Fruit fly (Drosophila melanogaster): Measurements from ENCODE around the gene CG15747.

Gene CG15747

dm6 chrX:13319376-13319883, 18.7 kb upstream of the CG15747 start (continued):
- TF ChIP-seq CG18599 (GFP tag; optimal IDR thresholded peaks at IDR 0.05) (peak; percentile 63), CG11560 (tag; IDR thresholded peaks at IDR 0.05) (no peak), CG2678 (tag; optimal IDR thresholded peaks at IDR 0.05) (peak; percentile 73), Dip2 (GFP tag; IDR thresholded peaks at IDR 0.05) (no peak), Ravus (GFP tag; IDR thresholded peaks at IDR 0.05) (no peak), CG5180 (GFP tag; optimal IDR thresholded peaks at IDR 0.05) (peak; percentile 22), nom (GFP tag; optimal IDR thresholded peaks at IDR 0.05) (peak; percentile 99), Gug (GFP tag; IDR thresholded peaks at IDR 0.05) (no peak), nerfin-2 (GFP tag; IDR thresholded peaks at IDR 0.05; ENCODE audit: partially characterized antibody) (no peak), cwo (GFP tag; optimal IDR thresholded peaks at IDR 0.05) (peak; percentile 40), schlank (tag; optimal IDR thresholded peaks at IDR 0.05) (no peak), chm (GFP tag; IDR thresholded peaks at IDR 0.05) (no peak), CG14860 (GFP tag; IDR thresholded peaks at IDR 0.05; ENCODE audit: partially characterized antibody) (no peak), Usf (GFP tag; optimal IDR thresholded peaks at IDR 0.05) (no peak), CG10959 (GFP tag; IDR thresholded peaks at IDR 0.05) (no peak), gsb-n (tag; optimal IDR thresholded peaks at IDR 0.05) (peak; percentile 22), CG11247 (GFP tag; IDR thresholded peaks at IDR 0.05) (no peak), Abd-B (GFP tag; optimal IDR thresholded peaks at IDR 0.05) (peak; percentile 6), tna (GFP tag; IDR thresholded peaks at IDR 0.05; ENCODE audit: partially characterized antibody) (no peak), Elba2 (GFP tag; optimal IDR thresholded peaks at IDR 0.05) (no peak), aop (GFP tag; IDR thresholded peaks at IDR 0.05) (no peak), CG10565 (GFP tag; optimal IDR thresholded peaks at IDR 0.05) (no peak), H15 (GFP tag; IDR thresholded peaks at IDR 0.05) (no peak), CG9609 (GFP tag; optimal IDR thresholded peaks at IDR 0.05) (no peak), Stat92E (GFP tag; optimal IDR thresholded peaks at IDR 0.05) (no peak), tio (GFP tag; optimal IDR thresholded peaks at IDR 0.05) (no peak), tap (tag; optimal IDR thresholded peaks at IDR 0.05) (peak; percentile 19), CG8765 (GFP tag; IDR thresholded peaks at IDR 0.05) (no peak), CG34376 (GFP tag; optimal IDR thresholded peaks at IDR 0.05) (peak; percentile 3), Spps (tag; optimal IDR thresholded peaks at IDR 0.05) (no peak), Ada2b (GFP tag; IDR thresholded peaks at IDR 0.05) (no peak), CG11093 (GFP tag; IDR thresholded peaks at IDR 0.05) (no peak), ato (GFP tag; IDR thresholded peaks at IDR 0.05; ENCODE audit: partially characterized antibody) (no peak), Med (GFP tag) (peak; percentile 70), ham (GFP tag; IDR thresholded peaks at IDR 0.05) (no peak), CG4820 (GFP tag; optimal IDR thresholded peaks at IDR 0.05) (no peak), her (GFP tag; optimal IDR thresholded peaks at IDR 0.05) (no peak), vfl (GFP tag; optimal IDR thresholded peaks at IDR 0.05) (no peak), CG3065 (GFP tag; optimal IDR thresholded peaks at IDR 0.05) (no peak), kni (GFP tag; optimal IDR thresholded peaks at IDR 0.05) (peak; percentile 32), vvl (GFP tag; IDR thresholded peaks at IDR 0.05) (no peak), Oli (tag; optimal IDR thresholded peaks at IDR 0.05) (peak; percentile 2), NC2α (GFP tag; optimal IDR thresholded peaks at IDR 0.05) (no peak), CG7556 (GFP tag; optimal IDR thresholded peaks at IDR 0.05) (peak; percentile 31), zfh2 (GFP tag; optimal IDR thresholded peaks at IDR 0.05) (no peak), CG2116 (GFP tag; optimal IDR thresholded peaks at IDR 0.05) (no peak), amos (GFP tag; IDR thresholded peaks at IDR 0.05; ENCODE audit: partially characterized antibody) (no peak), CG1647 (GFP tag; optimal IDR thresholded peaks at IDR 0.05) (no peak), Jarid2 (GFP tag; optimal IDR thresholded peaks at IDR 0.05) (peak; percentile 21), sd (tag; optimal IDR thresholded peaks at IDR 0.05) (peak; percentile 0), C15 (GFP tag; IDR thresholded peaks at IDR 0.05) (no peak)
